Worm (Caenorhabditis elegans) whole organism, L4/young adult: ENCODE measurements around the gene ddl-3.

Experiments used
- W03F9.2 ChIP-seq: fragments of 150-350 bp; optimal IDR thresholded peaks from 2 replicates; lab custom pipeline; 2014; ENCODE audit warnings: missing biosample characterization, missing genetic modification characterization
- dao-5 ChIP-seq: sonication (generic microtip); optimal IDR thresholded peaks from 2 replicates; lab custom pipeline; 2016; ENCODE audit warnings: missing genotype, missing genetic modification characterization, moderate library complexity, missing compliant biosample characterization
- him-1 ChIP-seq: sonication (generic microtip); optimal IDR thresholded peaks from 2 replicates; lab custom pipeline; 2016; ENCODE audit warnings: missing genotype, missing genetic modification reagents, missing genetic modification characterization, missing compliant biosample characterization

- TF ChIP-seq him-1 (tag; lab: Kevin White, UChicago), result no peak
- TF ChIP-seq W03F9.2 (tag; lab: Kevin White, UChicago), result no peak
- TF ChIP-seq dao-5 (tag; lab: Kevin White, UChicago), result no peak
These were observed 30.3 kb upstream of the ddl-3 start for ce11 chrII:14374594-14374993.
